Worm (Caenorhabditis elegans) whole organism, L4 larva: ENCODE data around the gene C29A12.6.
A peak's percentile ranks its signal among the peaks of the same experiment; 100 is the strongest.
"Not testable (repeated sequence)": the region's sequence is repeated elsewhere in the genome, so short reads cannot be mapped to it uniquely, and the experiment has no call there.

Experiments
- F26F4.8 ChIP-seq: fragments of 200-800 bp; sonication (Bioruptor generic); conservative IDR thresholded peaks from 2 replicates; pipeline ENCODE4 v1.3.6; 2022; ENCODE audit warnings: missing genetic modification characterization, missing compliant biosample characterization
- ama-1 ChIP-seq: fragments of 150-350 bp; optimal IDR thresholded peaks from 2 replicates; lab custom pipeline; 2014; ENCODE audit warnings: inconsistent platforms, mixed read lengths
- lim-7 ChIP-seq: fragments of 200-800 bp; sonication (Bioruptor generic); IDR thresholded peaks from 2 replicates; pipeline ENCODE4 v1.3.6; 2022; ENCODE audit warnings: missing genetic modification characterization, missing compliant biosample characterization
- mdl-1 ChIP-seq, 2 experiments: fragments of 150-350 bp in 1 of 2; sonication (generic microtip) in 1 of 2; optimal IDR thresholded peaks; 2 replicates each; lab custom pipeline; 2014 to 2017; ENCODE audit warnings: missing biosample characterization in 2 of 2, missing genetic modification characterization in 2 of 2
- nhr-11 ChIP-seq: fragments of 150-350 bp; optimal IDR thresholded peaks from 2 replicates; lab custom pipeline; 2014; ENCODE audit warnings: missing biosample characterization, missing genetic modification characterization

DNA sequence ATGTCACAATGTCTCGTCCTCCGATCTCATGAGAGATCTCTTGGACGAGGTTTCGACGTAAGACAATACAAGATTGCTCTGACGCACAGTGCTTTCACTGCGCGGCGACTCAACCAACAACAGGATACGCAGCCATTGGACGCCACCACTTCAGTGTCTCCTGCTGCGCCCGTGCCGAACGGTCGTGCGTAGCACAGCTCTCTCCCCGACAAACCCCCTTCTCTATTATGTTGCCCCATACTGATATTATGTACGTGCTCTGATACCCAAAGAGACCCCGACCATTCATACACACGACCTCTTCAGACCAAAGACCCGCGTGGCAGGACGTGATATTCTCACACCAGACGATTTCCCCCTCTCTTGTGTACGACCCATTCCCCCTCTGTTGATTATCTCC is 19.3 kb downstream of the C29A12.6 start:
- not testable (repeated sequence) for TF ChIP-seq ama-1; nhr-11 (tag; lab: Kevin White, UChicago); F26F4.8 (GFP tag; lab: Robert Waterston, UW); mdl-1 (tag; optimal IDR thresholded peaks at IDR 0.05; lab: Kevin White, UChicago)
- peak; percentile 16; the same call in 1 of the 2 replicates for TF ChIP-seq lim-7 (GFP tag; lab: Robert Waterston, UW)
